Fruit fly (Drosophila melanogaster): ENCODE measurements around the gene CG33230.

The CG33230 gene

DNA sequence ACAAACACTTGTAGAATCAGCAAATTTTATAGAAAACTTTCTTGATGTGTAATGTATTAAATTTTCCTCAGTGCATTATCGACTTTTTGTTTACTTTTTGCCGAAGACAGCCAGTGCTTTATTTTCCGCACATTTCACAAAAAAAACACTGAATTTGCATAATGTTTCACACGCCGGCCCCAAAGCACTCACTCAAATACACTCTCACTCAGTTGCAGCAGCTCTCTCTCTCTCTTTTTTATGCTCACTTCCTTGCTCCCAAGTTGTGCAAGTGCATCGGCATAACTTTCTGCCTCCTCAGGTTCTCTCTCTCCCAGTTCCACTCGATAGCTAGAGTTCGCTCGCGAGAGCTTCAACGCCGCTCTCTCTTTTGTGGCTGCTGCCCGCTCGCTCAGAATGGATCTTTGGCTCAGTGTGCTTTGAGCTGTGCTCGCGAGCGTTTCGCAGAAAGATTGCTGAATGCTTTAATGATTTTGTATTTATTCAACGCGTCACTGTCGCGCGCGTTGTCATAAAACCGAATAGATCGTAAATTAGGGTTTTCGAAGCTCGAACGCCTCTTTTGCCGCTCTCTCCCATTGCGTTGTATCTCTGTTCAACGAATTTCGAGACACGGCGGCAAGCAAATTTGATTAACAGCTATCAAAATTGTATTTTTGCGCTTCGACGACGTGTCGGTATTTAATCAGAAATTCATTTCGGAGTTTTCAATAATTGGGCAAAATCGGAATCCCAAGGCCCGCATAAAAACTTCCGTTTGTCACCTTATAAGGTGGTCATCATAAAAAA is 31.8 kb upstream of the CG33230 start:
- TF ChIP-seq psq (GFP tag; optimal IDR thresholded peaks at IDR 0.05) (peak; percentile 41), GATAd (GFP tag; optimal IDR thresholded peaks at IDR 0.05) (no peak), Jra (GFP tag; optimal IDR thresholded peaks at IDR 0.05) (peak; percentile 76), sage (GFP tag; optimal IDR thresholded peaks at IDR 0.05) (peak; percentile 74), Hnf4 (GFP tag; optimal IDR thresholded peaks at IDR 0.05) (peak; percentile 35), rgr (GFP tag; optimal IDR thresholded peaks at IDR 0.05) (peak; percentile 44), N (GFP tag; optimal IDR thresholded peaks at IDR 0.05) (no peak), ey (GFP tag; optimal IDR thresholded peaks at IDR 0.05) (no peak), Myc (optimal IDR thresholded peaks at IDR 0.05) (no peak), Mio (GFP tag; optimal IDR thresholded peaks at IDR 0.05) (no peak), CG9705 (GFP tag; optimal IDR thresholded peaks at IDR 0.05) (no peak), Hr83 (GFP tag; optimal IDR thresholded peaks at IDR 0.05; ENCODE audit: poor library complexity, severe bottlenecking) (peak; percentile 82), Rel (GFP tag; optimal IDR thresholded peaks at IDR 0.05) (peak; percentile 64), Rel (tag; optimal IDR thresholded peaks at IDR 0.05) (peak; percentile 10), usp (GFP tag; optimal IDR thresholded peaks at IDR 0.05) (no peak), lola (GFP tag; optimal IDR thresholded peaks at IDR 0.05) (no peak), Dif (GFP tag; optimal IDR thresholded peaks at IDR 0.05; ENCODE audit: partially characterized antibody) (peak; percentile 99), Vsx2 (GFP tag; optimal IDR thresholded peaks at IDR 0.05; ENCODE audit: partially characterized antibody) (peak; percentile 95), tai (GFP tag; optimal IDR thresholded peaks at IDR 0.05) (no peak), sv (GFP tag; optimal IDR thresholded peaks at IDR 0.05) (no peak), dmrt93B (GFP tag; optimal IDR thresholded peaks at IDR 0.05) (no peak), br (GFP tag; optimal IDR thresholded peaks at IDR 0.05) (peak; percentile 49), Hr78 (GFP tag; optimal IDR thresholded peaks at IDR 0.05) (no peak), Sp1 (GFP tag; optimal IDR thresholded peaks at IDR 0.05) (peak; percentile 37), woc (GFP tag; optimal IDR thresholded peaks at IDR 0.05) (no peak), CrebA (GFP tag; optimal IDR thresholded peaks at IDR 0.05; ENCODE audit: borderline replicate concordance) (peak; percentile 86), fru (GFP tag; optimal IDR thresholded peaks at IDR 0.05) (peak; percentile 48), dl (GFP tag; optimal IDR thresholded peaks at IDR 0.05; ENCODE audit: insufficient read depth in 1 of 2, partially characterized antibody in 2 of 2) (peak; percentile 96 to 98), brk (GFP tag; optimal IDR thresholded peaks at IDR 0.05) (peak; percentile 42), dsf (GFP tag; optimal IDR thresholded peaks at IDR 0.05; ENCODE audit: borderline replicate concordance) (no peak), CG32264 (GFP tag; optimal IDR thresholded peaks at IDR 0.05) (peak; percentile 45), foxo (GFP tag; optimal IDR thresholded peaks at IDR 0.05) (peak in 1 of 2 experiments; percentile 48), h (GFP tag; optimal IDR thresholded peaks at IDR 0.05) (peak; percentile 90), pan (optimal IDR thresholded peaks at IDR 0.05) (no peak)

DNA sequence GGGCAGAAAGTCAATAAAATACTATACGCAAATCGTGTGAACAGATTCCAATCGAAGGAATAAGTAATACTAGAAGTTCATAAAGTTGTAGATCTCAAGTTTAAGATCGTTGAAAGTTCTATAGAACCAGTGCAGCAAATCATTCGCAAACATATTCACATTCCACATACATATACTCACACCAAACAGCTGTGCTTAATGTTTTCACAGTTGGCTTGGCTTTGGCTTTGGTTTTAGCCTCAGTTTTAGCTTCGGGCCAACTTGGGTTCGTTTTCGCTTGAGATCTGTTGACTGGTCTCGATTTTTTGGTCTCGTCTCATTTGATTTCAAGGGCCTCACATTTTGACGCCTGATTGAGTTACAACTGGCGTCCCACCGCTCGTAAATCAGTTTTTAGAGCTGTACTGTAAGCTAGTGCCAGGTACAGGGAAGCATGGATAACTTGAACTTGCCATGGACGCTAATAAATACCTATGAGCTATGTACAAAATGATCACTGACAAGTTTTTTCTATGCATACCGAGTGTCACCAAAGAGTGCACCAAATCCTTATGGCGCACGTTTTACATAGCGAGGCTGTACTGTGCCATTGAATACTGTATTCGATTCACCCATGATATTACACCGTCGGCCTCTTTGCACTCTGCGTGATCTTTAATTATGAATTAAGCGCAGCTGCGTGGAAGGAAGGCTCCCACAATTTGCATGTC is 30.9 kb upstream of the CG33230 start:
- TF ChIP-seq Vsx2 (GFP tag; optimal IDR thresholded peaks at IDR 0.05; ENCODE audit: partially characterized antibody): no peak
- no peak for TF ChIP-seq CrebA (GFP tag; optimal IDR thresholded peaks at IDR 0.05; ENCODE audit: borderline replicate concordance)
- TF ChIP-seq lola (GFP tag; optimal IDR thresholded peaks at IDR 0.05): no peak
- TF ChIP-seq CG32264 (GFP tag; optimal IDR thresholded peaks at IDR 0.05): no peak
- TF ChIP-seq jim (GFP tag; optimal IDR thresholded peaks at IDR 0.05): no peak
- TF ChIP-seq Myc (optimal IDR thresholded peaks at IDR 0.05): no peak
- TF ChIP-seq pan (optimal IDR thresholded peaks at IDR 0.05): no peak
- TF ChIP-seq dmrt93B (GFP tag; optimal IDR thresholded peaks at IDR 0.05): peak; percentile 46
- TF ChIP-seq Jra (GFP tag; optimal IDR thresholded peaks at IDR 0.05): no peak
- TF ChIP-seq usp (GFP tag; optimal IDR thresholded peaks at IDR 0.05): no peak
- no peak for TF ChIP-seq Abd-B (GFP tag; optimal IDR thresholded peaks at IDR 0.05)
- no peak for TF ChIP-seq sage (GFP tag; optimal IDR thresholded peaks at IDR 0.05)
- TF ChIP-seq psq (GFP tag; optimal IDR thresholded peaks at IDR 0.05): peak; percentile 43
- no peak for TF ChIP-seq GATAd (GFP tag; optimal IDR thresholded peaks at IDR 0.05)
- TF ChIP-seq brk (GFP tag; optimal IDR thresholded peaks at IDR 0.05): no peak
- peak; percentile 14 for TF ChIP-seq woc (GFP tag; optimal IDR thresholded peaks at IDR 0.05)
- peak in 1 of 2 experiments; percentile 80 for TF ChIP-seq foxo (GFP tag; optimal IDR thresholded peaks at IDR 0.05)
- TF ChIP-seq dl (GFP tag; optimal IDR thresholded peaks at IDR 0.05; ENCODE audit: insufficient read depth in 1 of 2, partially characterized antibody in 2 of 2): no peak
- peak; percentile 45 for TF ChIP-seq CG9705 (GFP tag; optimal IDR thresholded peaks at IDR 0.05)
- no peak for TF ChIP-seq N (GFP tag; optimal IDR thresholded peaks at IDR 0.05)
- peak; percentile 75 for TF ChIP-seq h (GFP tag; optimal IDR thresholded peaks at IDR 0.05)
- no peak for TF ChIP-seq dsf (GFP tag; optimal IDR thresholded peaks at IDR 0.05; ENCODE audit: borderline replicate concordance)
- TF ChIP-seq br (GFP tag; optimal IDR thresholded peaks at IDR 0.05): peak; percentile 66
- TF ChIP-seq sv (GFP tag; optimal IDR thresholded peaks at IDR 0.05): peak; percentile 74
- TF ChIP-seq OdsH (GFP tag; optimal IDR thresholded peaks at IDR 0.05): peak; percentile 65
- TF ChIP-seq Sp1 (GFP tag; optimal IDR thresholded peaks at IDR 0.05): peak; percentile 60
- no peak for TF ChIP-seq Dif (GFP tag; optimal IDR thresholded peaks at IDR 0.05; ENCODE audit: partially characterized antibody)
- no peak for TF ChIP-seq tai (GFP tag; optimal IDR thresholded peaks at IDR 0.05)
- peak; percentile 69 for TF ChIP-seq HLH106 (tag; optimal IDR thresholded peaks at IDR 0.05)
- no peak for TF ChIP-seq Mio (GFP tag; optimal IDR thresholded peaks at IDR 0.05)
- TF ChIP-seq Dfd (GFP tag; optimal IDR thresholded peaks at IDR 0.05): no peak
- TF ChIP-seq Hr78 (GFP tag; optimal IDR thresholded peaks at IDR 0.05): no peak
- no peak for TF ChIP-seq Hr83 (GFP tag; optimal IDR thresholded peaks at IDR 0.05; ENCODE audit: poor library complexity, severe bottlenecking)
- TF ChIP-seq Hnf4 (GFP tag; optimal IDR thresholded peaks at IDR 0.05): peak; percentile 59
- peak; percentile 70 for TF ChIP-seq ey (GFP tag; optimal IDR thresholded peaks at IDR 0.05)
- peak; percentile 67 for TF ChIP-seq fru (GFP tag; optimal IDR thresholded peaks at IDR 0.05)
- no peak for TF ChIP-seq Rel (GFP tag; optimal IDR thresholded peaks at IDR 0.05)
- no peak for TF ChIP-seq Rel (tag; optimal IDR thresholded peaks at IDR 0.05)
- TF ChIP-seq rgr (GFP tag; optimal IDR thresholded peaks at IDR 0.05): peak; percentile 69

All from whole organism, wandering third instar larva.